Worm (Caenorhabditis elegans) whole organism, L3 larva: ENCODE results near the gene F07C6.6.

Experiments
- aly-2 ChIP-seq: fragments of 150-350 bp; optimal IDR thresholded peaks from 2 replicates; lab custom pipeline; 2014; ENCODE audit warnings: missing biosample characterization, missing genetic modification characterization
- ama-1 ChIP-seq: fragments of 150-350 bp; optimal IDR thresholded peaks from 2 replicates; lab custom pipeline; 2018
- ceh-28 ChIP-seq: fragments of 150-350 bp; optimal IDR thresholded peaks from 2 replicates; lab custom pipeline; 2014; ENCODE audit warnings: missing biosample characterization, missing genetic modification reagents, missing genetic modification characterization
- ceh-82 ChIP-seq: fragments of 150-350 bp; optimal IDR thresholded peaks from 2 replicates; lab custom pipeline; 2014; ENCODE audit warnings: missing biosample characterization, missing genetic modification characterization
- elt-2 ChIP-seq: sonication (generic microtip); optimal IDR thresholded peaks from 2 replicates; lab custom pipeline; 2016; ENCODE audit warnings: missing genetic modification reagents, mild to moderate bottlenecking, missing genetic modification characterization, missing compliant biosample characterization
- fkh-10 ChIP-seq: sonication (generic microtip); optimal IDR thresholded peaks from 2 replicates; lab custom pipeline; 2017; ENCODE audit warnings: missing biosample characterization, missing genetic modification reagents, missing genetic modification characterization
- jun-1 ChIP-seq: fragments of 150-350 bp; optimal IDR thresholded peaks from 2 replicates; lab custom pipeline; 2014; ENCODE audit warnings: missing biosample characterization, missing genetic modification reagents, missing genetic modification characterization
- lin-39 ChIP-seq: fragments of 150-350 bp; optimal IDR thresholded peaks from 2 replicates; lab custom pipeline; 2018; ENCODE audit warnings: missing biosample characterization, missing genetic modification reagents, missing genetic modification characterization
- nhr-76 ChIP-seq: fragments of 150-350 bp; sonication (generic microtip); optimal IDR thresholded peaks from 5 replicates; lab custom pipeline; 2014; ENCODE audit warnings: missing biosample characterization, missing genetic modification characterization
- pqm-1 ChIP-seq: fragments of 150-350 bp; optimal IDR thresholded peaks from 2 replicates; lab custom pipeline; 2017; ENCODE audit warnings: missing biosample characterization, missing genetic modification characterization, inconsistent platforms
- snpc-4 ChIP-seq: fragments of 150-350 bp; optimal IDR thresholded peaks from 2 replicates; lab custom pipeline; 2014; ENCODE audit warnings: missing biosample characterization, missing genetic modification characterization
- unc-62 ChIP-seq: fragments of 150-350 bp; sonication (generic microtip); optimal IDR thresholded peaks from 4 replicates; lab custom pipeline; 2014; ENCODE audit warnings: missing biosample characterization, missing genetic modification reagents, missing genetic modification characterization

DNA sequence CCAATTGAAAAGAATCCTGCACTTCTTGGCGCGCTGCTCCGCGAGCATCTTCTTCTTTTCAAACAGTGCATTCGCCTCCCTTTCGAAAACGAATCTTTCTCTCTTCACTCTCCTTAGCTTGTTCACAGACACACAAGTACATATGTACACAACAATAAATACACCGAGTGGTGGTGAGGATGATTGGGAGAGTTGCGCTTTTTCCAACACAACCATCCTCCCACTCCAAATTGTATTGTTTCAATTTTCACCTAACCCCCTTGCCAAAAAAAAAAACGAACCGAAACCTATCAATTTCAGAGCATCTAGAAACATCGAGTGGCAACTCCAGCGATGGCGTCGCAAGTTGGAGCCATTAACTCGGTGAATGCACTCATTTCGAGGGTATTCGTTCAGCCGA lies 46.3 kb upstream of the F07C6.6 start, which contains the start of gene inx-6:
- TF ChIP-seq nhr-76 (tag; lab: Kevin White, UChicago): no peak
- TF ChIP-seq elt-2 (tag; lab: Kevin White, UChicago): no peak
- TF ChIP-seq aly-2: no peak
- no peak for TF ChIP-seq ceh-82 (tag; lab: Kevin White, UChicago)
- TF ChIP-seq snpc-4: no peak
- TF ChIP-seq ama-1 (lab: Kevin White, UChicago): no peak
- TF ChIP-seq ceh-28 (tag; lab: Kevin White, UChicago): no peak
- no peak for TF ChIP-seq fkh-10 (GFP tag; lab: Kevin White, UChicago)
- TF ChIP-seq lin-39 (tag; lab: Kevin White, UChicago): no peak
- no peak for TF ChIP-seq jun-1
- TF ChIP-seq pqm-1 (tag; lab: Kevin White, UChicago): no peak
- TF ChIP-seq unc-62 (GFP tag; lab: Kevin White, UChicago): no peak
